Worm (Caenorhabditis elegans): ENCODE measurements around the gene fbxb-42.
"Not testable (repeated sequence)": the region's sequence is repeated elsewhere in the genome, so short reads cannot be mapped to it uniquely, and the experiment has no call there.

ce11 chrII:1556217-1556616 lies 18.8 kb downstream of the fbxb-42 start, which contains the start of the genes fbxb-54 and fbxb-50:
- not testable (repeated sequence) for TF ChIP-seq skn-1, zag-1, nhr-77, tlp-1, dsc-1, irx-1, fos-1, ztf-4 (tag; optimal IDR thresholded peaks at IDR 0.05)

Data from whole organism, L1 larva.